Fruit fly (Drosophila melanogaster) whole organism: ENCODE results near the gene ova.

Experiments
- CG8478 ChIP-seq: fragments of >200 bp; optimal IDR thresholded peaks from 2 replicates; lab custom pipeline; 2018; ENCODE audit warnings: inconsistent platforms
- Dll ChIP-seq: fragments of >200 bp; optimal IDR thresholded peaks from 2 replicates; lab custom pipeline; 2017
- pan ChIP-seq: fragments of >200 bp; optimal IDR thresholded peaks from 2 replicates; lab custom pipeline; 2017
- psq ChIP-seq: fragments of >200 bp; optimal IDR thresholded peaks from 2 replicates; lab custom pipeline; 2017

dm6 chr2L:10263343-10263744 is 31.9 kb upstream of the ova start, which contains the start of gene Rsf1:
- no peak for TF ChIP-seq CG8478 (lab: Kevin White, UChicago)
- no peak for TF ChIP-seq pan (lab: Kevin White, UChicago)
- no peak for TF ChIP-seq psq
- no peak for TF ChIP-seq Dll (lab: Kevin White, UChicago)
